Fruit fly (Drosophila melanogaster) whole organism, embryonic: ENCODE measurements around the gene Nnp-1.

Experiments used
- Antp ChIP-seq: fragments of 200-800 bp; sonication (Bioruptor generic); optimal IDR thresholded peaks from 3 replicates; lab custom pipeline; 2016; ENCODE audit warnings: missing biosample characterization, missing genetic modification characterization
- Bgb ChIP-seq: fragments of 200-800 bp; sonication (Bioruptor generic); IDR thresholded peaks from 2 replicates; pipeline ENCODE4 v1.3.6; 2022; ENCODE audit warnings: missing biosample characterization, missing genetic modification characterization; ENCODE audit not compliant: partially characterized antibody
- CG10147 ChIP-seq: fragments of 200-800 bp; sonication (Bioruptor generic); optimal IDR thresholded peaks from 2 replicates; lab custom pipeline; 2019; ENCODE audit warnings: missing biosample characterization, mild to moderate bottlenecking, missing genetic modification characterization, moderate library complexity
- CG10543 ChIP-seq: fragments of 200-800 bp; sonication (Bioruptor generic); optimal IDR thresholded peaks from 3 replicates; lab custom pipeline; 2017; ENCODE audit warnings: missing biosample characterization, mild to moderate bottlenecking, missing genetic modification characterization, moderate library complexity
- CG11398 ChIP-seq: fragments of 200-800 bp; sonication (Bioruptor generic); optimal IDR thresholded peaks from 2 replicates; lab custom pipeline; 2016; ENCODE audit warnings: missing biosample characterization, missing genetic modification characterization
- CG11696 ChIP-seq: fragments of 200-800 bp; sonication (Bioruptor generic); IDR thresholded peaks from 2 replicates; pipeline ENCODE4 v1.3.6; 2022; ENCODE audit warnings: missing biosample characterization, missing genetic modification characterization
- CG13424 ChIP-seq: fragments of 200-800 bp; sonication (Bioruptor generic); optimal IDR thresholded peaks from 2 replicates; lab custom pipeline; 2019; ENCODE audit warnings: missing biosample characterization, mild to moderate bottlenecking, missing genetic modification characterization, moderate library complexity
- CG14441 ChIP-seq: fragments of 200-800 bp; sonication (Bioruptor generic); IDR thresholded peaks from 2 replicates; pipeline ENCODE4 v1.3.6; 2022; ENCODE audit warnings: missing biosample characterization, missing genetic modification characterization
- CG16815 ChIP-seq: fragments of 200-800 bp; sonication (Bioruptor generic); optimal IDR thresholded peaks from 3 replicates; lab custom pipeline; 2017; ENCODE audit warnings: missing biosample characterization, mild to moderate bottlenecking, missing genetic modification characterization
- CG17912 ChIP-seq: fragments of 200-800 bp; sonication (Bioruptor generic); optimal IDR thresholded peaks from 2 replicates; lab custom pipeline; 2018; ENCODE audit warnings: missing biosample characterization, mild to moderate bottlenecking, missing genetic modification characterization
- CG3065 ChIP-seq: fragments of 200-800 bp; sonication (Bioruptor generic); optimal IDR thresholded peaks from 2 replicates; lab custom pipeline; 2016; ENCODE audit warnings: missing biosample characterization, missing genetic modification characterization
- CG3995 ChIP-seq: fragments of 200-800 bp; sonication (Bioruptor generic); optimal IDR thresholded peaks from 3 replicates; lab custom pipeline; 2016; ENCODE audit warnings: missing biosample characterization, missing genetic modification characterization
- CG4424 ChIP-seq: fragments of 200-800 bp; sonication (Bioruptor generic); optimal IDR thresholded peaks from 3 replicates; lab custom pipeline; 2016; ENCODE audit warnings: missing biosample characterization, missing genetic modification characterization
- CG4820 ChIP-seq: fragments of 200-800 bp; sonication (Bioruptor generic); optimal IDR thresholded peaks from 3 replicates; lab custom pipeline; 2016; ENCODE audit warnings: missing biosample characterization, missing genetic modification characterization
- CG5245 ChIP-seq: fragments of 200-800 bp; sonication (Bioruptor generic); optimal IDR thresholded peaks from 3 replicates; lab custom pipeline; 2016; ENCODE audit warnings: missing biosample characterization, missing genetic modification characterization
- CG8089 ChIP-seq: fragments of 200-800 bp; sonication (Bioruptor generic); optimal IDR thresholded peaks from 3 replicates; lab custom pipeline; 2016; ENCODE audit warnings: missing biosample characterization, missing genetic modification characterization
- CG9215 ChIP-seq: fragments of 200-800 bp; sonication (Bioruptor generic); IDR thresholded peaks from 2 replicates; pipeline ENCODE4 v1.3.6; 2022; ENCODE audit warnings: missing biosample characterization, missing genetic modification characterization
- CG9797 ChIP-seq: fragments of 200-800 bp; sonication (Bioruptor generic); optimal IDR thresholded peaks from 3 replicates; lab custom pipeline; 2018; ENCODE audit warnings: missing biosample characterization, mild to moderate bottlenecking, missing genetic modification characterization
- Deaf1 ChIP-seq: fragments of 200-800 bp; optimal IDR thresholded peaks from 3 replicates; lab custom pipeline; 2019; ENCODE audit warnings: missing biosample characterization, mild to moderate bottlenecking, missing genetic modification characterization, moderate library complexity
- Drgx ChIP-seq: fragments of 200-800 bp; sonication (Bioruptor generic); IDR thresholded peaks from 2 replicates; pipeline ENCODE4 v1.3.6; 2022; ENCODE audit warnings: missing biosample characterization, missing genetic modification characterization
- H15 ChIP-seq: fragments of 200-800 bp; sonication (Bioruptor generic); IDR thresholded peaks from 3 replicates; pipeline ENCODE4 v1.3.6; 2022; ENCODE audit warnings: missing biosample characterization, missing genetic modification characterization
- Hr51 ChIP-seq, 2 experiments: fragments of 200-800 bp; sonication (Bioruptor generic); optimal IDR thresholded peaks; 2 replicates in 1 of 2; 3 replicates in 1 of 2; lab custom pipeline; 2016 to 2018; ENCODE audit warnings: missing biosample characterization in 2 of 2, missing genetic modification characterization in 2 of 2, mild to moderate bottlenecking in 1 of 2, moderate library complexity in 1 of 2
- Lim3 ChIP-seq: fragments of 200-800 bp; sonication (Bioruptor generic); IDR thresholded peaks from 2 replicates; pipeline ENCODE4 v1.3.6; 2022; ENCODE audit warnings: missing biosample characterization, missing genetic modification characterization
- Lpt ChIP-seq: fragments of >200 bp; optimal IDR thresholded peaks from 2 replicates; lab custom pipeline; 2018; ENCODE audit warnings: missing biosample characterization, missing genetic modification characterization
- Mrtf ChIP-seq: fragments of 200-800 bp; sonication (Bioruptor generic); IDR thresholded peaks from 3 replicates; pipeline ENCODE4 v1.3.6; 2022; ENCODE audit warnings: missing biosample characterization, missing genetic modification characterization
- NC2β ChIP-seq: fragments of 200-800 bp; sonication (Bioruptor generic); optimal IDR thresholded peaks from 2 replicates; lab custom pipeline; 2016; ENCODE audit warnings: missing biosample characterization, missing genetic modification characterization
- Rfx ChIP-seq: fragments of 200-800 bp; sonication (Bioruptor generic); IDR thresholded peaks from 2 replicates; pipeline ENCODE4 v1.3.6; 2022; ENCODE audit warnings: missing biosample characterization, missing genetic modification characterization
- Sin3A ChIP-seq: fragments of >200 bp; optimal IDR thresholded peaks from 2 replicates; lab custom pipeline; 2018
- Six4 ChIP-seq: fragments of 200-800 bp; sonication (Bioruptor generic); optimal IDR thresholded peaks from 2 replicates; lab custom pipeline; 2016; ENCODE audit warnings: missing biosample characterization, missing genetic modification characterization
- Ssrp ChIP-seq: fragments of 200-800 bp; sonication (Bioruptor generic); optimal IDR thresholded peaks from 2 replicates; lab custom pipeline; 2018; ENCODE audit warnings: missing biosample characterization, mild to moderate bottlenecking, missing genetic modification characterization, moderate library complexity
- Trl ChIP-seq, 3 experiments: fragments of >200 bp in 2 of 3; fragments of 200-800 bp in 1 of 3; sonication (Bioruptor generic) in 1 of 3; optimal IDR thresholded peaks; 2 replicates in 1 of 3; 3 replicates in 2 of 3; lab custom pipeline; 2016 to 2017; ENCODE audit warnings: missing biosample characterization in 1 of 3, missing genetic modification characterization in 1 of 3
- ab ChIP-seq: fragments of 200-800 bp; sonication (Bioruptor generic); optimal IDR thresholded peaks from 2 replicates; lab custom pipeline; 2016; ENCODE audit warnings: missing biosample characterization, missing genetic modification characterization
- cg ChIP-seq: fragments of 200-800 bp; sonication (Bioruptor generic); optimal IDR thresholded peaks from 3 replicates; lab custom pipeline; 2019; ENCODE audit warnings: missing biosample characterization, mild to moderate bottlenecking, missing genetic modification characterization, moderate library complexity
- crc ChIP-seq: fragments of 200-800 bp; sonication (Bioruptor generic); optimal IDR thresholded peaks from 2 replicates; lab custom pipeline; 2016; ENCODE audit warnings: missing biosample characterization, missing genetic modification characterization
- dmrt99B ChIP-seq: fragments of 200-800 bp; sonication (Bioruptor generic); optimal IDR thresholded peaks from 2 replicates; lab custom pipeline; 2018; ENCODE audit warnings: missing biosample characterization, mild to moderate bottlenecking, missing genetic modification characterization, moderate library complexity
- dysf ChIP-seq: fragments of 200-800 bp; sonication (Bioruptor generic); IDR thresholded peaks from 3 replicates; pipeline ENCODE4 v1.3.6; 2022; ENCODE audit warnings: missing biosample characterization, missing genetic modification characterization
- gcm ChIP-seq: fragments of 200-800 bp; sonication (Bioruptor generic); optimal IDR thresholded peaks from 2 replicates; lab custom pipeline; 2019; ENCODE audit warnings: missing biosample characterization, mild to moderate bottlenecking, missing genetic modification characterization, moderate library complexity
- hbn ChIP-seq: fragments of 200-800 bp; sonication (Bioruptor generic); IDR thresholded peaks from 2 replicates; pipeline ENCODE4 v1.3.6; 2022; ENCODE audit warnings: missing biosample characterization, missing genetic modification characterization; ENCODE audit not compliant: partially characterized antibody
- ind ChIP-seq: fragments of 200-800 bp; sonication (Bioruptor generic); optimal IDR thresholded peaks from 3 replicates; lab custom pipeline; 2016; ENCODE audit warnings: missing biosample characterization, missing genetic modification characterization
- knrl ChIP-seq: fragments of 200-800 bp; sonication (Bioruptor generic); IDR thresholded peaks from 3 replicates; pipeline ENCODE4 v1.3.6; 2022; ENCODE audit warnings: missing biosample characterization, missing genetic modification characterization; ENCODE audit not compliant: partially characterized antibody
- lab ChIP-seq: fragments of 200-800 bp; sonication (Bioruptor generic); optimal IDR thresholded peaks from 3 replicates; lab custom pipeline; 2017; ENCODE audit warnings: missing biosample characterization, missing genetic modification characterization, mild to moderate bottlenecking, moderate library complexity, missing genetic modification reagents
- row ChIP-seq: fragments of 200-800 bp; sonication (Bioruptor generic); IDR thresholded peaks from 3 replicates; pipeline ENCODE4 v1.3.6; 2022; ENCODE audit warnings: missing biosample characterization, missing genetic modification characterization
- sens-2 ChIP-seq: fragments of 200-800 bp; sonication (Bioruptor generic); IDR thresholded peaks from 2 replicates; pipeline ENCODE4 v1.3.6; 2022; ENCODE audit warnings: missing biosample characterization, missing genetic modification characterization
- twi ChIP-seq: fragments of 200-800 bp; optimal IDR thresholded peaks from 2 replicates; lab custom pipeline; 2019; ENCODE audit warnings: missing biosample characterization, mild to moderate bottlenecking, missing genetic modification characterization, moderate library complexity
- unc-4 ChIP-seq: fragments of 200-800 bp; sonication (Bioruptor generic); IDR thresholded peaks from 2 replicates; pipeline ENCODE4 v1.3.6; 2022; ENCODE audit warnings: missing biosample characterization, missing genetic modification characterization; ENCODE audit not compliant: partially characterized antibody
- zfh1 ChIP-seq: fragments of 200-800 bp; sonication (Bioruptor generic); IDR thresholded peaks from 3 replicates; pipeline ENCODE4 v1.3.6; 2022; ENCODE audit warnings: missing biosample characterization, missing genetic modification characterization

Nnp-1 gene

dm6 chr2L:13373435-13374242 is 7.7 kb upstream of the Nnp-1 start, which contains the start of the genes Bdp1 and CG6565 (continued):
- TF ChIP-seq lab (GFP tag; lab: Kevin White, UChicago) (peak; percentile 97), Drgx (peak; percentile 92), gcm (peak; percentile 90), twi (tag; lab: Kevin White, UChicago) (peak; percentile 94), CG8089 (peak; percentile 98), ab (peak; percentile 97), Lim3 (GFP tag; lab: Robert Waterston, UW) (peak; percentile 84), CG10543 (GFP tag; lab: Kevin White, UChicago) (peak; percentile 98), dmrt99B (tag; lab: Kevin White, UChicago) (peak; percentile 95), CG3995 (peak; percentile 95), sens-2 (peak; percentile 82), CG5245 (GFP tag; lab: Kevin White, UChicago) (peak; percentile 97), Trl (optimal IDR thresholded peaks at IDR 0.05; lab: Kevin White, UChicago) (no peak), Trl (GFP tag; optimal IDR thresholded peaks at IDR 0.05; lab: Kevin White, UChicago) (peak; percentile 98), zfh1 (GFP tag; lab: Robert Waterston, UW) (peak; percentile 94), CG17912 (GFP tag; lab: Kevin White, UChicago) (peak; percentile 58), Lpt (GFP tag; lab: Kevin White, UChicago) (no peak), Ssrp (tag; lab: Kevin White, UChicago) (peak; percentile 98), Sin3A (lab: Kevin White, UChicago) (peak; percentile 91), CG4424 (peak; percentile 99), Antp (GFP tag; lab: Kevin White, UChicago) (peak; percentile 98), Deaf1 (tag; lab: Kevin White, UChicago) (peak; percentile 73), CG10147 (GFP tag; lab: Kevin White, UChicago) (peak; percentile 93), dysf (peak; percentile 97), NC2β (GFP tag; lab: Kevin White, UChicago) (peak; percentile 97), hbn (no peak), cg (GFP tag; lab: Kevin White, UChicago) (no peak), Rfx (peak; percentile 96), ind (peak; percentile 98), row (GFP tag; lab: Robert Waterston, UW) (peak; percentile 98), unc-4 (no peak), knrl (GFP tag; lab: Robert Waterston, UW) (peak; percentile 63), Mrtf (GFP tag; lab: Robert Waterston, UW) (peak; percentile 92), Hr51 (GFP tag; optimal IDR thresholded peaks at IDR 0.05; lab: Kevin White, UChicago) (peak; percentile 96 to 98), CG13424 (tag; lab: Kevin White, UChicago) (peak; percentile 97), CG14441 (GFP tag; lab: Robert Waterston, UW) (peak; percentile 95), CG4820 (peak; percentile 97), CG9797 (GFP tag; lab: Kevin White, UChicago) (peak; percentile 44), Bgb (GFP tag; lab: Robert Waterston, UW) (0 out of 2 replicates have a peak, but pooled peaks have one; percentile 19), Six4 (GFP tag; lab: Kevin White, UChicago) (peak; percentile 96), CG9215 (GFP tag; lab: Robert Waterston, UW) (peak; percentile 97), CG11696 (GFP tag; lab: Robert Waterston, UW) (peak; percentile 57), H15 (GFP tag; lab: Robert Waterston, UW) (peak; percentile 93), CG3065 (GFP tag; lab: Kevin White, UChicago) (peak; percentile 96), CG11398 (GFP tag; lab: Kevin White, UChicago) (peak; percentile 96), CG16815 (peak; percentile 99), crc (peak; percentile 95)
